Worm (Caenorhabditis elegans) whole organism, mixed stage, embryonic: ENCODE data around the gene prp-9.

Experiments
- mep-1 ChIP-seq: fragments of 150-350 bp; optimal IDR thresholded peaks from 2 replicates; lab custom pipeline; 2017; ENCODE audit warnings: missing biosample characterization, missing genetic modification reagents, missing genetic modification characterization, inconsistent platforms
- snpc-4 ChIP-seq: fragments of 150-350 bp; optimal IDR thresholded peaks from 2 replicates; lab custom pipeline; 2014; ENCODE audit warnings: missing biosample characterization, missing genetic modification characterization
- tbx-8 ChIP-seq: fragments of 200-800 bp; sonication (Bioruptor generic); optimal IDR thresholded peaks from 2 replicates; lab custom pipeline; 2018; ENCODE audit warnings: mild to moderate bottlenecking, missing genetic modification characterization, moderate library complexity, missing compliant biosample characterization

ce11 chrII:8570977-8571376, 45.8 kb upstream of the prp-9 start, which contains the start of gene bcs-1:
- TF ChIP-seq snpc-4 (tag; lab: Kevin White, UChicago): no peak
- TF ChIP-seq mep-1 (tag; lab: Kevin White, UChicago): no peak
- no peak for TF ChIP-seq tbx-8 (GFP tag; lab: Kevin White, UChicago)
